Worm (Caenorhabditis elegans) whole organism, L1 larva: Measurements from ENCODE around the gene mct-6.

Experiments used
- ama-1 ChIP-seq: fragments of 150-350 bp; optimal IDR thresholded peaks from 2 replicates; lab custom pipeline; 2014
- fkh-4 ChIP-seq: sonication (generic microtip); optimal IDR thresholded peaks from 2 replicates; lab custom pipeline; 2016; ENCODE audit warnings: missing compliant biosample characterization, missing genetic modification characterization, borderline replicate concordance
- irx-1 ChIP-seq: sonication (generic microtip); optimal IDR thresholded peaks from 2 replicates; lab custom pipeline; 2016; ENCODE audit warnings: missing genetic modification characterization, missing compliant biosample characterization
- jun-1 ChIP-seq: fragments of 150-350 bp; optimal IDR thresholded peaks from 2 replicates; lab custom pipeline; 2014; ENCODE audit warnings: missing biosample characterization, missing genetic modification reagents, missing genetic modification characterization
- mep-1 ChIP-seq: fragments of 150-350 bp; optimal IDR thresholded peaks from 2 replicates; lab custom pipeline; 2014; ENCODE audit warnings: missing biosample characterization, missing genetic modification characterization
- nhr-28 ChIP-seq: fragments of 150-350 bp; optimal IDR thresholded peaks from 2 replicates; lab custom pipeline; 2014; ENCODE audit warnings: missing biosample characterization, missing genetic modification characterization
- unc-30 ChIP-seq: sonication (generic microtip); optimal IDR thresholded peaks from 2 replicates; lab custom pipeline; 2017; ENCODE audit warnings: missing biosample characterization, missing genetic modification characterization
- unc-62 ChIP-seq: fragments of 150-350 bp; optimal IDR thresholded peaks from 2 replicates; lab custom pipeline; 2014; ENCODE audit warnings: missing biosample characterization, missing genetic modification reagents, missing genetic modification characterization

DNA sequence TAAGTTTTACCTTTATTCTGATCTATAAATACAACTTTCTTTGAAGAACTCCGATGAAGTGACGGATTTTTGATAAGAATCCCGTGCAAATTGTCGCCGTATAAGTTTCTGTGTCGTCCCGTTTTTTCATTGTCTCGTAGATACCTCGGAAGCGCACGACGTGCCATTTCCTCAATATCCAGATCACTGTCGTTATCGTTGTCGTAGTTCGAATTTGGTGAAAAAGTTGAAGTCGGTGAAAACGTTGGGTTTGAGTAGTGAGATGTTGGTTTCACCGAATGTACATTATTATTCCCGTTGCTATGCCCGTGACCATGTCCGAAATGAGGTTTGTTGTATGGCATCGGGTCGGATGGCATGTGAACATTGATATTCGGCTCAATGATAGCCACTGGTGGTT, 39.4 kb upstream of the mct-6 start:
- TF ChIP-seq ama-1 (lab: Kevin White, UChicago) (no peak), mep-1 (no peak), jun-1 (no peak), unc-30 (tag; lab: Kevin White, UChicago) (no peak), irx-1 (no peak), fkh-4 (no peak), nhr-28 (no peak), unc-62 (GFP tag; lab: Kevin White, UChicago) (no peak)
